Fruit fly (Drosophila melanogaster) whole organism, embryonic: ENCODE measurements around the gene Zif.
A peak's percentile ranks its signal among the peaks of the same experiment; 100 is the strongest.

ENCODE experiments used
- ATbp ChIP-seq: fragments of 200-800 bp; sonication (Bioruptor generic); optimal IDR thresholded peaks from 2 replicates; lab custom pipeline; 2017; ENCODE audit warnings: missing biosample characterization, mild to moderate bottlenecking, missing genetic modification characterization, missing genetic modification reagents
- Bdp1 ChIP-seq: fragments of 200-800 bp; sonication (Bioruptor generic); optimal IDR thresholded peaks from 3 replicates; lab custom pipeline; 2016; ENCODE audit warnings: missing biosample characterization, missing genetic modification characterization
- CG11504 ChIP-seq: fragments of 200-800 bp; sonication (Bioruptor generic); optimal IDR thresholded peaks from 3 replicates; lab custom pipeline; 2019; ENCODE audit warnings: missing biosample characterization, mild to moderate bottlenecking, missing genetic modification characterization, moderate library complexity
- CG11696 ChIP-seq: fragments of 200-800 bp; sonication (Bioruptor generic); IDR thresholded peaks from 2 replicates; pipeline ENCODE4 v1.3.6; 2022; ENCODE audit warnings: missing biosample characterization, missing genetic modification characterization
- CG12104 ChIP-seq: fragments of 200-800 bp; sonication (Bioruptor generic); optimal IDR thresholded peaks from 3 replicates; lab custom pipeline; 2016; ENCODE audit warnings: missing biosample characterization, missing genetic modification characterization
- CG12299 ChIP-seq: fragments of 200-800 bp; sonication (Bioruptor generic); optimal IDR thresholded peaks from 2 replicates; lab custom pipeline; 2018; ENCODE audit warnings: missing biosample characterization, mild to moderate bottlenecking, missing genetic modification characterization
- CG14441 ChIP-seq: fragments of 200-800 bp; sonication (Bioruptor generic); IDR thresholded peaks from 2 replicates; pipeline ENCODE4 v1.3.6; 2022; ENCODE audit warnings: missing biosample characterization, missing genetic modification characterization
- CG14710 ChIP-seq: fragments of 200-800 bp; sonication (Bioruptor generic); optimal IDR thresholded peaks from 3 replicates; lab custom pipeline; 2019; ENCODE audit warnings: missing biosample characterization, mild to moderate bottlenecking, missing genetic modification characterization, moderate library complexity
- CG14860 ChIP-seq: fragments of 200-800 bp; sonication (Bioruptor generic); IDR thresholded peaks from 3 replicates; pipeline ENCODE4 v1.3.6; 2022; ENCODE audit warnings: missing biosample characterization, missing genetic modification characterization; ENCODE audit not compliant: partially characterized antibody
- CG15269 ChIP-seq: fragments of 200-800 bp; sonication (Bioruptor generic); optimal IDR thresholded peaks from 2 replicates; lab custom pipeline; 2018; ENCODE audit warnings: missing biosample characterization, mild to moderate bottlenecking, missing genetic modification characterization, moderate library complexity
- CG1602 ChIP-seq: fragments of 200-800 bp; sonication (Bioruptor generic); optimal IDR thresholded peaks from 3 replicates; lab custom pipeline; 2016; ENCODE audit warnings: missing biosample characterization, missing genetic modification characterization
- CG17568 ChIP-seq: fragments of 200-800 bp; sonication (Bioruptor generic); optimal IDR thresholded peaks from 2 replicates; lab custom pipeline; 2018; ENCODE audit warnings: missing biosample characterization, mild to moderate bottlenecking, missing genetic modification characterization, moderate library complexity
- CG17912 ChIP-seq: fragments of 200-800 bp; sonication (Bioruptor generic); optimal IDR thresholded peaks from 2 replicates; lab custom pipeline; 2018; ENCODE audit warnings: missing biosample characterization, mild to moderate bottlenecking, missing genetic modification characterization
- CG18476 ChIP-seq: fragments of 200-800 bp; sonication (Bioruptor generic); optimal IDR thresholded peaks from 2 replicates; lab custom pipeline; 2016; ENCODE audit warnings: missing biosample characterization, mild to moderate bottlenecking, missing genetic modification characterization
- CG18599 ChIP-seq: fragments of 200-800 bp; sonication (Bioruptor generic); optimal IDR thresholded peaks from 3 replicates; lab custom pipeline; 2017; ENCODE audit warnings: missing biosample characterization, missing genetic modification characterization, mild to moderate bottlenecking, moderate library complexity, missing genetic modification reagents
- CG31388 ChIP-seq: fragments of 200-800 bp; sonication (Bioruptor generic); optimal IDR thresholded peaks from 2 replicates; lab custom pipeline; 2016; ENCODE audit warnings: missing biosample characterization, missing genetic modification characterization
- CG33213 ChIP-seq: fragments of 200-800 bp; sonication (Bioruptor generic); optimal IDR thresholded peaks from 3 replicates; lab custom pipeline; 2016; ENCODE audit warnings: missing biosample characterization, missing genetic modification characterization
- CG3838 ChIP-seq: fragments of 200-800 bp; sonication (Bioruptor generic); optimal IDR thresholded peaks from 3 replicates; lab custom pipeline; 2016; ENCODE audit warnings: missing biosample characterization, missing genetic modification characterization
- CG6175 ChIP-seq: fragments of 200-800 bp; sonication (Bioruptor generic); IDR thresholded peaks from 3 replicates; pipeline ENCODE4 v1.3.6; 2022; ENCODE audit warnings: missing biosample characterization, missing genetic modification characterization
- CG7928 ChIP-seq: fragments of 200-800 bp; sonication (Bioruptor generic); optimal IDR thresholded peaks from 2 replicates; lab custom pipeline; 2017; ENCODE audit warnings: missing biosample characterization, mild to moderate bottlenecking, missing genetic modification characterization
- CG8924 ChIP-seq: fragments of 200-800 bp; optimal IDR thresholded peaks from 3 replicates; lab custom pipeline; 2019; ENCODE audit warnings: missing biosample characterization, mild to moderate bottlenecking, missing genetic modification characterization, moderate library complexity
- Gug ChIP-seq: fragments of 200-800 bp; sonication (Bioruptor generic); IDR thresholded peaks from 4 replicates; pipeline ENCODE4 v1.3.6; 2022; ENCODE audit warnings: missing biosample characterization, missing genetic modification characterization
- HmgD ChIP-seq: fragments of 200-800 bp; sonication (Bioruptor generic); optimal IDR thresholded peaks from 3 replicates; lab custom pipeline; 2016; ENCODE audit warnings: missing biosample characterization, missing genetic modification characterization
- Hmx ChIP-seq: fragments of 200-800 bp; sonication (Bioruptor generic); optimal IDR thresholded peaks from 2 replicates; lab custom pipeline; 2016; ENCODE audit warnings: missing biosample characterization, missing genetic modification characterization
- MESR4 ChIP-seq: fragments of 200-800 bp; sonication (Bioruptor generic); optimal IDR thresholded peaks from 2 replicates; lab custom pipeline; 2018; ENCODE audit warnings: missing biosample characterization, mild to moderate bottlenecking, missing genetic modification characterization, moderate library complexity
- NFAT ChIP-seq: fragments of 200-800 bp; sonication (Bioruptor generic); IDR thresholded peaks from 2 replicates; pipeline ENCODE4 v1.3.6; 2022; ENCODE audit warnings: missing biosample characterization, missing genetic modification characterization
- Optix ChIP-seq: fragments of 200-800 bp; sonication (Bioruptor generic); IDR thresholded peaks from 3 replicates; pipeline ENCODE4 v1.3.6; 2022; ENCODE audit warnings: missing biosample characterization, missing genetic modification characterization
- Sry-δ ChIP-seq: fragments of 200-800 bp; sonication (Bioruptor generic); optimal IDR thresholded peaks from 2 replicates; lab custom pipeline; 2016; ENCODE audit warnings: missing biosample characterization, missing genetic modification characterization
- Tbp ChIP-seq: fragments of >200 bp; optimal IDR thresholded peaks from 2 replicates; lab custom pipeline; 2018; ENCODE audit warnings: missing biosample characterization, missing genetic modification characterization
- br ChIP-seq: fragments of >200 bp; optimal IDR thresholded peaks from 2 replicates; lab custom pipeline; 2017
- bsh ChIP-seq, 2 experiments: fragments of 200-800 bp; sonication (Bioruptor generic); optimal IDR thresholded peaks; 2 replicates each; lab custom pipeline; 2017 to 2018; ENCODE audit warnings: mild to moderate bottlenecking in 2 of 2, missing biosample characterization in 2 of 2, missing genetic modification characterization in 2 of 2, moderate library complexity in 1 of 2
- cato ChIP-seq: fragments of 200-800 bp; sonication (Bioruptor generic); optimal IDR thresholded peaks from 2 replicates; lab custom pipeline; 2016; ENCODE audit warnings: missing biosample characterization, missing genetic modification characterization, borderline replicate concordance
- caup ChIP-seq: fragments of 200-800 bp; sonication (Bioruptor generic); optimal IDR thresholded peaks from 3 replicates; lab custom pipeline; 2017; ENCODE audit warnings: missing biosample characterization, mild to moderate bottlenecking, missing genetic modification characterization, moderate library complexity; ENCODE audit not compliant: severe bottlenecking
- ems ChIP-seq: fragments of 200-800 bp; sonication (Bioruptor generic); optimal IDR thresholded peaks from 3 replicates; lab custom pipeline; 2016; ENCODE audit warnings: missing biosample characterization, missing genetic modification characterization
- esg ChIP-seq: fragments of 200-800 bp; sonication (Bioruptor generic); conservative IDR thresholded peaks from 2 replicates; pipeline ENCODE4 v1.3.6; 2022; ENCODE audit warnings: missing biosample characterization, missing genetic modification characterization
- eve ChIP-seq, 2 experiments: fragments of >200 bp; optimal IDR thresholded peaks; 2 replicates each; lab custom pipeline; 2017; ENCODE audit warnings: missing biosample characterization in 2 of 2, missing genetic modification characterization in 2 of 2
- ham ChIP-seq: fragments of 200-800 bp; sonication (Bioruptor generic); IDR thresholded peaks from 2 replicates; pipeline ENCODE4 v1.3.6; 2022; ENCODE audit warnings: missing biosample characterization, missing genetic modification characterization
- kni ChIP-seq: fragments of 200-800 bp; sonication (Bioruptor generic); optimal IDR thresholded peaks from 3 replicates; lab custom pipeline; 2017; ENCODE audit warnings: mild to moderate bottlenecking, missing biosample characterization, missing genetic modification reagents, missing genetic modification characterization
- nerfin-1 ChIP-seq: fragments of 200-800 bp; sonication (Bioruptor generic); optimal IDR thresholded peaks from 3 replicates; lab custom pipeline; 2019; ENCODE audit warnings: missing biosample characterization, mild to moderate bottlenecking, missing genetic modification characterization, moderate library complexity
- pum ChIP-seq: fragments of 200-800 bp; sonication (Bioruptor generic); optimal IDR thresholded peaks from 2 replicates; lab custom pipeline; 2016; ENCODE audit warnings: missing biosample characterization, missing genetic modification characterization
- pzg ChIP-seq: fragments of 200-800 bp; sonication (Bioruptor generic); optimal IDR thresholded peaks from 3 replicates; lab custom pipeline; 2018; ENCODE audit warnings: missing biosample characterization, mild to moderate bottlenecking, missing genetic modification characterization, moderate library complexity
- rib ChIP-seq: fragments of 200-800 bp; sonication (Bioruptor generic); IDR thresholded peaks from 2 replicates; pipeline ENCODE4 v1.3.6; 2022; ENCODE audit warnings: missing biosample characterization, missing genetic modification characterization
- run ChIP-seq: fragments of 200-800 bp; sonication (Bioruptor generic); optimal IDR thresholded peaks from 3 replicates; lab custom pipeline; 2018; ENCODE audit warnings: missing biosample characterization, mild to moderate bottlenecking, missing genetic modification characterization
- salm ChIP-seq: fragments of 200-800 bp; sonication (Bioruptor generic); optimal IDR thresholded peaks from 2 replicates; lab custom pipeline; 2018; ENCODE audit warnings: missing biosample characterization, mild to moderate bottlenecking, missing genetic modification characterization
- sd ChIP-seq: fragments of 200-800 bp; sonication (Bioruptor generic); optimal IDR thresholded peaks from 3 replicates; lab custom pipeline; 2018; ENCODE audit warnings: missing biosample characterization, mild to moderate bottlenecking, missing genetic modification characterization, moderate library complexity
- slou ChIP-seq: fragments of 200-800 bp; sonication (Bioruptor generic); optimal IDR thresholded peaks from 3 replicates; lab custom pipeline; 2016; ENCODE audit warnings: missing biosample characterization, missing genetic modification characterization
- ssp ChIP-seq: fragments of 200-800 bp; sonication (Bioruptor generic); IDR thresholded peaks from 2 replicates; pipeline ENCODE4 v1.3.6; 2022; ENCODE audit warnings: missing biosample characterization, missing genetic modification characterization
- ttk ChIP-seq: fragments of 200-800 bp; sonication (Bioruptor generic); IDR thresholded peaks from 2 replicates; pipeline ENCODE4 v2.1.2; 2022; ENCODE audit warnings: missing biosample characterization, missing genetic modification characterization
- tx ChIP-seq: fragments of 200-800 bp; sonication (Bioruptor generic); optimal IDR thresholded peaks from 2 replicates; lab custom pipeline; 2016; ENCODE audit warnings: missing biosample characterization, missing genetic modification characterization
- wor ChIP-seq: fragments of 200-800 bp; sonication (Bioruptor generic); IDR thresholded peaks from 2 replicates; pipeline ENCODE4 v1.3.6; 2022; ENCODE audit warnings: missing biosample characterization, missing genetic modification characterization
- zen2 ChIP-seq: fragments of 200-800 bp; sonication (Bioruptor generic); IDR thresholded peaks from 3 replicates; pipeline ENCODE4 v1.3.6; 2022; ENCODE audit warnings: missing biosample characterization, missing genetic modification characterization; ENCODE audit not compliant: partially characterized antibody

Zif gene

dm6 chr3R:6467646-6468350, 10.9 kb downstream of the Zif start (continued):
- TF ChIP-seq kni (GFP tag; lab: Kevin White, UChicago): no peak
- TF ChIP-seq wor (GFP tag; lab: Robert Waterston, UW): peak; percentile 50; the same call in 1 of the 2 replicates
- no peak for TF ChIP-seq HmgD (GFP tag; lab: Kevin White, UChicago)
- no peak for TF ChIP-seq CG12104
- no peak for TF ChIP-seq br (lab: Kevin White, UChicago)
- TF ChIP-seq esg (GFP tag; lab: Robert Waterston, UW): peak; percentile 60
- no peak for TF ChIP-seq Gug (GFP tag; lab: Robert Waterston, UW)
- no peak for TF ChIP-seq CG17568
- TF ChIP-seq ttk (GFP tag; lab: Robert Waterston, UW): no peak
- peak; percentile 1 for TF ChIP-seq ATbp
- no peak for TF ChIP-seq Hmx
- no peak for TF ChIP-seq CG7928
- no peak for TF ChIP-seq pum (GFP tag; lab: Kevin White, UChicago)
- TF ChIP-seq CG17912: no peak
- TF ChIP-seq nerfin-1 (tag; lab: Kevin White, UChicago): no peak
- peak; percentile 41 for TF ChIP-seq tx (GFP tag; lab: Kevin White, UChicago)
- TF ChIP-seq CG33213: no peak
- TF ChIP-seq CG18599 (GFP tag; lab: Kevin White, UChicago): no peak
- TF ChIP-seq CG11696 (GFP tag; lab: Robert Waterston, UW): no peak
- peak; percentile 49 for TF ChIP-seq salm (tag; lab: Kevin White, UChicago)
- TF ChIP-seq ssp (GFP tag; lab: Robert Waterston, UW): no peak
- TF ChIP-seq zen2 (GFP tag; lab: Robert Waterston, UW): no peak
- peak; percentile 46 for TF ChIP-seq CG12299 (tag; lab: Kevin White, UChicago)
- no peak for TF ChIP-seq CG31388
- TF ChIP-seq CG18476: no peak
- TF ChIP-seq ems (GFP tag; lab: Kevin White, UChicago): no peak
- TF ChIP-seq Sry-δ (GFP tag; lab: Kevin White, UChicago): no peak
- TF ChIP-seq CG14710: no peak
- no peak for TF ChIP-seq CG11504 (tag; lab: Kevin White, UChicago)
- TF ChIP-seq CG14860 (GFP tag; lab: Robert Waterston, UW): no peak
- no peak for TF ChIP-seq pzg (GFP tag; lab: Kevin White, UChicago)
- peak; percentile 62 for TF ChIP-seq CG8924
- no peak for TF ChIP-seq CG14441 (GFP tag; lab: Robert Waterston, UW)
- peak; percentile 47 for TF ChIP-seq CG1602 (GFP tag; lab: Kevin White, UChicago)
- no peak for TF ChIP-seq ham (GFP tag; lab: Robert Waterston, UW)
- TF ChIP-seq bsh (GFP tag; optimal IDR thresholded peaks at IDR 0.05; lab: Kevin White, UChicago): peak in 1 of 2 experiments; percentile 85
- no peak for TF ChIP-seq caup (GFP tag; lab: Kevin White, UChicago)
- peak in 1 of 2 experiments; percentile 86 for TF ChIP-seq eve (GFP tag; optimal IDR thresholded peaks at IDR 0.05; lab: Kevin White, UChicago)
- TF ChIP-seq CG6175 (GFP tag; lab: Robert Waterston, UW): no peak
- TF ChIP-seq Optix (GFP tag; lab: Robert Waterston, UW): no peak
- no peak for TF ChIP-seq cato (GFP tag; lab: Kevin White, UChicago)
- TF ChIP-seq CG15269 (tag; lab: Kevin White, UChicago): peak; percentile 67
- no peak for TF ChIP-seq CG3838 (GFP tag; lab: Kevin White, UChicago)
- peak; percentile 83 for TF ChIP-seq sd (tag; lab: Kevin White, UChicago)
- TF ChIP-seq MESR4 (GFP tag; lab: Kevin White, UChicago): no peak
- TF ChIP-seq Bdp1 (GFP tag; lab: Kevin White, UChicago): no peak
- no peak for TF ChIP-seq NFAT (GFP tag; lab: Robert Waterston, UW)
- TF ChIP-seq rib (GFP tag; lab: Robert Waterston, UW): no peak
- TF ChIP-seq Tbp (GFP tag; lab: Kevin White, UChicago): no peak
- TF ChIP-seq slou (GFP tag; lab: Kevin White, UChicago): no peak
- TF ChIP-seq run: peak; percentile 50
